Fruit fly (Drosophila melanogaster): ENCODE results near the gene CG6171.

Gene CG6171

DNA sequence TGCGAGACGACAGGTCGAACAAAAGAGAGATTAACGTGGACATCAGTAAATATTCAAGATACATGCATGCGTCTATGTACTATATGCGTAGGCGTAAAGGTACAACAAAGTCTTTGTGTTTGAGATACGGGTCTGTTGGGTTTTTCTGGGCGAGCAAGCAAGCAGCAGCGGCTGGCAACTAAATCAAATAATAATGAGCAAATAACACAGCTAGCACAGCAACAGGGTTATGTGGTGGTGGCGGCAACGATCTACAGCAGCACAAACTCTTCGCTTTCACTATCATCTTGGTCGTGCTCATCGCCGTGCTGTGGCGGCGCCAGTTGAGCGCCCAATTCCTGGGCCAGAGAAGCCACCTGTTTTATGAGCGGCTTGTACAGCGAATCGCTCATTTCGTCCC is 9.6 kb downstream of the CG6171 start:
- TF ChIP-seq CG4318 (GFP tag; optimal IDR thresholded peaks at IDR 0.05): no peak
- TF ChIP-seq CG31627 (GFP tag; optimal IDR thresholded peaks at IDR 0.05): no peak
- peak; percentile 93 for TF ChIP-seq fkh (GFP tag; optimal IDR thresholded peaks at IDR 0.05)
- no peak for TF ChIP-seq dac (GFP tag; optimal IDR thresholded peaks at IDR 0.05)
- TF ChIP-seq achi (GFP tag; optimal IDR thresholded peaks at IDR 0.05): no peak
- no peak for TF ChIP-seq Lpt (GFP tag; optimal IDR thresholded peaks at IDR 0.05)
- TF ChIP-seq CG6808 (GFP tag; optimal IDR thresholded peaks at IDR 0.05): no peak

DNA sequence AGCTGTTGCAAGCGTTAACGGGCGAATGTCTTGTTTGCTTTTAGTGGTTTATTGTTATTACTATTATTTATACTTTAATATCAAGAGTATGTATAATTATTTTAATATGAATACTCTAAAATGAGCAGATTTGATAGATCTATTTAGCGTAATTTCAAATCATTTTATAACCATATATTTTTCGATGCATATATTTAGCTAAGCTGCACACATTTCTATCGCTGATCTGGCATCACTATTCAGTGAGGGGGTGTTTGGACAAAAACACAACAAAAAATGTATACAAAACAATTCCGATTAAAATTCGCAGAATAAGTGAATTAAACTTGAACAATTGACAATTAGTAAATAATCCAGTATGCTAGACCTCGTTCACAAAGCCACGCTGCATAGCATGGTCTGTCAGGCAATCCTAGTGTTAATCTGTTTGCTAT is 12.6 kb downstream of the CG6171 start, which contains the start of the genes Trs33 and Tmtc4:
Gene Trs33 (minus strand): TSS at position 3 of the 434 bp plus-strand sequence.
Gene Tmtc4 (plus strand): TSS at position 233 of the 434 bp plus-strand sequence.
- TF ChIP-seq CG6792 (GFP tag; optimal IDR thresholded peaks at IDR 0.05): no peak
- TF ChIP-seq CG11762 (GFP tag; optimal IDR thresholded peaks at IDR 0.05; ENCODE audit: insufficient read depth): no peak
- TF ChIP-seq Ets96B (tag; optimal IDR thresholded peaks at IDR 0.05): peak; percentile 35
- no peak for TF ChIP-seq CG4318 (GFP tag; optimal IDR thresholded peaks at IDR 0.05)
- TF ChIP-seq vri (GFP tag; optimal IDR thresholded peaks at IDR 0.05): no peak
- TF ChIP-seq Hr4 (GFP tag; optimal IDR thresholded peaks at IDR 0.05): no peak
- TF ChIP-seq net (GFP tag; optimal IDR thresholded peaks at IDR 0.05): no peak
- no peak for TF ChIP-seq dac (GFP tag; optimal IDR thresholded peaks at IDR 0.05)
- TF ChIP-seq CG10631 (GFP tag; optimal IDR thresholded peaks at IDR 0.05): peak; percentile 47
- TF ChIP-seq OdsH (GFP tag; optimal IDR thresholded peaks at IDR 0.05): no peak
- TF ChIP-seq Sox14 (GFP tag; optimal IDR thresholded peaks at IDR 0.05): peak; percentile 44
- no peak for TF ChIP-seq CG1621 (tag; optimal IDR thresholded peaks at IDR 0.05)
- TF ChIP-seq CG6854 (GFP tag; optimal IDR thresholded peaks at IDR 0.05): no peak
- peak; percentile 25 for TF ChIP-seq topi (GFP tag; optimal IDR thresholded peaks at IDR 0.05)
- TF ChIP-seq CG32006 (GFP tag; optimal IDR thresholded peaks at IDR 0.05): no peak
- no peak for TF ChIP-seq CG7368 (GFP tag; optimal IDR thresholded peaks at IDR 0.05)
- TF ChIP-seq Eip78C (GFP tag): peak; percentile 75
- TF ChIP-seq svp (GFP tag): no peak
- peak; percentile 96 for TF ChIP-seq fkh (GFP tag; optimal IDR thresholded peaks at IDR 0.05)
- peak; percentile 10 for TF ChIP-seq CG31627 (GFP tag; optimal IDR thresholded peaks at IDR 0.05)
- TF ChIP-seq Lpt (GFP tag; optimal IDR thresholded peaks at IDR 0.05): no peak
- no peak for TF ChIP-seq CG3919 (GFP tag; optimal IDR thresholded peaks at IDR 0.05)
- TF ChIP-seq CG34406 (GFP tag; optimal IDR thresholded peaks at IDR 0.05): peak; percentile 24
- TF ChIP-seq CG16779 (tag; optimal IDR thresholded peaks at IDR 0.05): no peak
- no peak for TF ChIP-seq CG11902 (GFP tag; optimal IDR thresholded peaks at IDR 0.05)
- TF ChIP-seq CG15336 (GFP tag; IDR thresholded peaks at IDR 0.05): peak; percentile 29; the same call in 1 of the 2 replicates
- peak; percentile 54 for TF ChIP-seq CG3032 (tag; optimal IDR thresholded peaks at IDR 0.05)
- no peak for TF ChIP-seq CG11294 (GFP tag; IDR thresholded peaks at IDR 0.05)
- no peak for TF ChIP-seq Eip75B (GFP tag; optimal IDR thresholded peaks at IDR 0.05)
- TF ChIP-seq CG8119 (GFP tag; IDR thresholded peaks at IDR 0.05): no peak
- no peak for TF ChIP-seq Sox102F (GFP tag; optimal IDR thresholded peaks at IDR 0.05)
- no peak for TF ChIP-seq eg (GFP tag; IDR thresholded peaks at IDR 0.05)
- TF ChIP-seq acj6 (GFP tag; optimal IDR thresholded peaks at IDR 0.05): no peak
- TF ChIP-seq salr (GFP tag; optimal IDR thresholded peaks at IDR 0.05): no peak
- TF ChIP-seq ss (GFP tag; optimal IDR thresholded peaks at IDR 0.05): no peak
- TF ChIP-seq CG8632 (GFP tag; optimal IDR thresholded peaks at IDR 0.05): no peak
- TF ChIP-seq CG8319 (GFP tag; optimal IDR thresholded peaks at IDR 0.05): no peak
- TF ChIP-seq fd59A (GFP tag; optimal IDR thresholded peaks at IDR 0.05): no peak
- no peak for TF ChIP-seq Blimp-1 (GFP tag; optimal IDR thresholded peaks at IDR 0.05)
- TF ChIP-seq Met (GFP tag; optimal IDR thresholded peaks at IDR 0.05): no peak
- peak; percentile 36 for TF ChIP-seq cyc (GFP tag; optimal IDR thresholded peaks at IDR 0.05)
- TF ChIP-seq CG6808 (GFP tag; optimal IDR thresholded peaks at IDR 0.05): no peak
- TF ChIP-seq lz (GFP tag; optimal IDR thresholded peaks at IDR 0.05): peak; percentile 8
- peak; percentile 54 for TF ChIP-seq esn (GFP tag; optimal IDR thresholded peaks at IDR 0.05)
- TF ChIP-seq Hr39 (GFP tag; optimal IDR thresholded peaks at IDR 0.05): no peak
- no peak for TF ChIP-seq fd85E (GFP tag; optimal IDR thresholded peaks at IDR 0.05)
- peak; percentile 7 for TF ChIP-seq dsx (GFP tag; optimal IDR thresholded peaks at IDR 0.05; ENCODE audit: poor library complexity, severe bottlenecking)
- TF ChIP-seq CG6276 (GFP tag; optimal IDR thresholded peaks at IDR 0.05): no peak
- no peak for TF ChIP-seq Gug (GFP tag; IDR thresholded peaks at IDR 0.05)
